Worm (Caenorhabditis elegans) whole organism, mixed stage, embryonic: ENCODE data around the gene K11H12.7.

Experiments
- M03D4.4 ChIP-seq: sonication (generic microtip); optimal IDR thresholded peaks from 2 replicates; lab custom pipeline; 2017; ENCODE audit warnings: mild to moderate bottlenecking, missing genetic modification characterization, missing compliant biosample characterization
- bed-3 ChIP-seq: fragments of 200-800 bp; sonication (Bioruptor generic); optimal IDR thresholded peaks from 3 replicates; lab custom pipeline; 2018; ENCODE audit warnings: mild to moderate bottlenecking, missing genetic modification characterization, moderate library complexity, missing compliant biosample characterization
- blmp-1 ChIP-seq: fragments of 150-350 bp; optimal IDR thresholded peaks from 2 replicates; lab custom pipeline; 2014; ENCODE audit warnings: missing biosample characterization, missing genetic modification characterization
- ceh-39 ChIP-seq: fragments of 150-350 bp; optimal IDR thresholded peaks from 2 replicates; lab custom pipeline; 2014; ENCODE audit warnings: missing biosample characterization, missing genetic modification characterization
- ceh-43 ChIP-seq: fragments of 200-800 bp; sonication (Bioruptor generic); optimal IDR thresholded peaks from 2 replicates; lab custom pipeline; 2018; ENCODE audit warnings: mild to moderate bottlenecking, missing genetic modification characterization, moderate library complexity, missing compliant biosample characterization
- ceh-83 ChIP-seq: fragments of 200-800 bp; sonication (Bioruptor generic); optimal IDR thresholded peaks from 2 replicates; lab custom pipeline; 2018; ENCODE audit warnings: mild to moderate bottlenecking, missing genetic modification characterization, missing compliant biosample characterization
- ces-1 ChIP-seq: fragments of 150-350 bp; optimal IDR thresholded peaks from 2 replicates; lab custom pipeline; 2014; ENCODE audit warnings: missing biosample characterization, missing genetic modification reagents, missing genetic modification characterization
- cnd-1 ChIP-seq: fragments of 200-800 bp; sonication (Bioruptor generic); optimal IDR thresholded peaks from 2 replicates; lab custom pipeline; 2018; ENCODE audit warnings: mild to moderate bottlenecking, missing genetic modification characterization, missing compliant biosample characterization
- drap-1 ChIP-seq: fragments of 200-800 bp; sonication (Bioruptor generic); optimal IDR thresholded peaks from 3 replicates; lab custom pipeline; 2018; ENCODE audit warnings: mild to moderate bottlenecking, missing genetic modification characterization, missing compliant biosample characterization
- elt-1 ChIP-seq: sonication (generic microtip); optimal IDR thresholded peaks from 2 replicates; lab custom pipeline; 2017; ENCODE audit warnings: missing genetic modification characterization, mild to moderate bottlenecking, missing compliant biosample characterization, antibody characterized with exemption, moderate library complexity, borderline replicate concordance; ENCODE audit not compliant: insufficient read depth
- elt-3 ChIP-seq: fragments of 150-350 bp; optimal IDR thresholded peaks from 2 replicates; lab custom pipeline; 2014; ENCODE audit warnings: missing biosample characterization, missing genetic modification characterization
- flh-1 ChIP-seq: fragments of 200-800 bp; sonication (Bioruptor generic); optimal IDR thresholded peaks from 2 replicates; lab custom pipeline; 2018; ENCODE audit warnings: mild to moderate bottlenecking, missing genetic modification characterization, moderate library complexity, missing compliant biosample characterization
- ham-2 ChIP-seq: fragments of 200-800 bp; sonication (Bioruptor generic); optimal IDR thresholded peaks from 2 replicates; lab custom pipeline; 2018; ENCODE audit warnings: mild to moderate bottlenecking, missing genetic modification characterization, missing compliant biosample characterization
- hlh-1 ChIP-seq: fragments of 150-350 bp; optimal IDR thresholded peaks from 2 replicates; lab custom pipeline; 2014; ENCODE audit warnings: missing biosample characterization, missing genetic modification reagents, missing genetic modification characterization
- lin-13 ChIP-seq: fragments of 150-350 bp; optimal IDR thresholded peaks from 2 replicates; lab custom pipeline; 2014; ENCODE audit warnings: missing biosample characterization, missing genetic modification characterization
- lin-32 ChIP-seq: fragments of 200-800 bp; sonication (Bioruptor generic); optimal IDR thresholded peaks from 2 replicates; lab custom pipeline; 2018; ENCODE audit warnings: mild to moderate bottlenecking, missing genetic modification characterization, missing compliant biosample characterization
- lsy-2 ChIP-seq: fragments of 150-350 bp; optimal IDR thresholded peaks from 2 replicates; lab custom pipeline; 2014; ENCODE audit warnings: missing biosample characterization, missing genetic modification characterization
- mab-5 ChIP-seq: fragments of 150-350 bp; optimal IDR thresholded peaks from 2 replicates; lab custom pipeline; 2014; ENCODE audit warnings: missing biosample characterization, missing genetic modification characterization
- mep-1 ChIP-seq: fragments of 150-350 bp; optimal IDR thresholded peaks from 2 replicates; lab custom pipeline; 2017; ENCODE audit warnings: missing biosample characterization, missing genetic modification reagents, missing genetic modification characterization, inconsistent platforms
- mls-2 ChIP-seq: sonication (generic microtip); optimal IDR thresholded peaks from 2 replicates; lab custom pipeline; 2016; ENCODE audit warnings: mild to moderate bottlenecking, missing genetic modification characterization, moderate library complexity, missing compliant biosample characterization
- nhr-12 ChIP-seq: fragments of 150-350 bp; optimal IDR thresholded peaks from 2 replicates; lab custom pipeline; 2014; ENCODE audit warnings: missing biosample characterization, missing genetic modification characterization
- nhr-2 ChIP-seq: fragments of 150-350 bp; optimal IDR thresholded peaks from 2 replicates; lab custom pipeline; 2014; ENCODE audit warnings: missing biosample characterization, missing genetic modification characterization
- nhr-237 ChIP-seq: fragments of 150-350 bp; optimal IDR thresholded peaks from 2 replicates; lab custom pipeline; 2014; ENCODE audit warnings: missing biosample characterization, missing genetic modification characterization
- nhr-28 ChIP-seq: fragments of 150-350 bp; optimal IDR thresholded peaks from 2 replicates; lab custom pipeline; 2014; ENCODE audit warnings: missing biosample characterization, missing genetic modification characterization
- nhr-76 ChIP-seq: sonication (generic microtip); optimal IDR thresholded peaks from 2 replicates; lab custom pipeline; 2017; ENCODE audit warnings: missing biosample characterization, missing genetic modification characterization
- pha-4 ChIP-seq: fragments of 150-350 bp; optimal IDR thresholded peaks from 2 replicates; lab custom pipeline; 2018; ENCODE audit warnings: missing biosample characterization, missing genetic modification reagents, missing genetic modification characterization
- sem-2 ChIP-seq: fragments of 200-800 bp; sonication (Bioruptor generic); optimal IDR thresholded peaks from 2 replicates; lab custom pipeline; 2018; ENCODE audit warnings: mild to moderate bottlenecking, missing genetic modification characterization, missing compliant biosample characterization
- snpc-4 ChIP-seq: fragments of 150-350 bp; optimal IDR thresholded peaks from 2 replicates; lab custom pipeline; 2014; ENCODE audit warnings: missing biosample characterization, missing genetic modification characterization
- sptf-1 ChIP-seq: sonication (generic microtip); optimal IDR thresholded peaks from 2 replicates; lab custom pipeline; 2017; ENCODE audit warnings: mild to moderate bottlenecking, missing genetic modification characterization, moderate library complexity, missing compliant biosample characterization
- tbx-8 ChIP-seq: fragments of 200-800 bp; sonication (Bioruptor generic); optimal IDR thresholded peaks from 2 replicates; lab custom pipeline; 2018; ENCODE audit warnings: mild to moderate bottlenecking, missing genetic modification characterization, moderate library complexity, missing compliant biosample characterization
- unc-120 ChIP-seq: sonication (generic microtip); optimal IDR thresholded peaks from 2 replicates; lab custom pipeline; 2017; ENCODE audit warnings: missing genetic modification characterization, missing compliant biosample characterization; ENCODE audit not compliant: poor library complexity, severe bottlenecking
- unc-39 ChIP-seq: fragments of 150-350 bp; optimal IDR thresholded peaks from 2 replicates; lab custom pipeline; 2014; ENCODE audit warnings: missing biosample characterization, missing genetic modification characterization
- unc-62 ChIP-seq: fragments of 150-350 bp; optimal IDR thresholded peaks from 2 replicates; lab custom pipeline; 2014; ENCODE audit warnings: missing biosample characterization, missing genetic modification reagents, missing genetic modification characterization
- zip-8 ChIP-seq: fragments of 150-350 bp; optimal IDR thresholded peaks from 2 replicates; lab custom pipeline; 2014; ENCODE audit warnings: missing biosample characterization, missing genetic modification characterization
- ztf-11 ChIP-seq: fragments of 150-350 bp; optimal IDR thresholded peaks from 2 replicates; lab custom pipeline; 2014; ENCODE audit warnings: missing biosample characterization, missing genetic modification characterization

The K11H12.7 gene

DNA sequence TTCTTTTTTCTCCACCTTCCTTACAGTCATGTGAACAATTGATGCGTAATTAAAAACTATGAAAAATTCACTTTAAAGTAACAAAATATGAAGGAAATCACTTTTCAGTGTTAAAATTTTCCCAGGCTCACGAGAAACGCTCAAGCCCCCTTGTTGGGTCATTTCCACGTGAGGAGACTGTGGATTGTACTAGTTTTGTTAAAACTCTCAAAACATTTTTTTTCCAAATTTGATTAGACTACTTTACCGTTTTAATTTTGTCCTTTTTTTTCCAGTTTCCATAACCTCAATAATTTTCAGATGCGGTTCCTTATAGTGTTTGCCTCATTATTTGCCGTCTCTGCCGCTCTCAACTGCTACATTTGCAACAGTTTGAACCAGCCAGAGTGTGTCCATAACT, at the start of gene K11H12.7:
K11H12.7 (plus strand) TSS at position 301 of the 400 bp plus-strand sequence.
- TF ChIP-seq mls-2 (tag; lab: Kevin White, UChicago), result no peak
- TF ChIP-seq ztf-11 (tag; lab: Kevin White, UChicago), result no peak
- TF ChIP-seq unc-62 (GFP tag; lab: Kevin White, UChicago), result no peak
- TF ChIP-seq unc-39 (tag; lab: Kevin White, UChicago), result no peak
- TF ChIP-seq elt-1 (tag; lab: Kevin White, UChicago), result no peak
- TF ChIP-seq zip-8 (tag; lab: Kevin White, UChicago), result no peak
- TF ChIP-seq ceh-83 (GFP tag; lab: Kevin White, UChicago), result no peak
- TF ChIP-seq lin-13 (tag; lab: Kevin White, UChicago), result no peak
- no peak for TF ChIP-seq bed-3 (GFP tag; lab: Kevin White, UChicago)
- TF ChIP-seq tbx-8 (GFP tag; lab: Kevin White, UChicago), result no peak
- no peak for TF ChIP-seq lin-32 (GFP tag; lab: Kevin White, UChicago)

DNA sequence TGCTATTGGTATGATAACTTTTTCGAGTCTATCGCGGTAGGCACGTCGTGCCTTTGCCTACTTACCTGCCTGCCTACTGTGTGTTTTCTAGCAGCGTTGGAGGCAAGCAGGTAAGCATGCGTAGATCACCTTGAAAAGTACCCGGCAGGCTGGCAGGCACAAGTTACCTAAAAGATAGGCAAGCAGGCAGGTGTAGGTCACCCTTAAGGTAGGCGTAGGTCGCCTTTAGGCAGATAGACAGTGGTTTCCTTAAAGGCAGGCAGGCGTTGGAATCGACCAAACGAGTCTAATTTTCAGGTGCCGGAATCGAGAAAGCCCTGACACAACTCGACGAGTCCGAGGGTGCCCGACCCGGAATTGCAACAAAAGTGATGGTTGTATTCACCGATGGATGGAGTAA, 45.6 kb upstream of the K11H12.7 start:
- TF ChIP-seq nhr-2 (tag; lab: Kevin White, UChicago) (no peak), nhr-237 (tag; lab: Kevin White, UChicago) (no peak), tbx-8 (GFP tag; lab: Kevin White, UChicago) (no peak)

DNA sequence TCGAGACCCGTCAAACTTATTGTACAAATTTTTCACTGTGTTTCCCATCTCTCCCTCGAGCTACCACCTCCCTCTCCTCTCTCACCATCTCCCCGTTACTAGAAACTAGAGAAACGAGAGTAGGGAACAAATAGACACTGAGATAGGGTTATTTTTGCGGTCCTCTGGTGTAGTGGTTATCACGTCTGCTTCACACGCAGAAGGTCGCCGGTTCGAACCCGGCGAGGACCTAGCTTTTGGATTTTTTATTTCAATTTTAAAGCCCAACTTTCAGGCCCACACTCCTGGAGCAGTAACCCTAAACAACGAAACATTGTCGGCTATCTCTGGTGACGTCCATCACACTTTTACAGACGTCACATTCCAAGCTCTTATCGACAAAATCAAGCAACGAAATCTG, 45.0 kb upstream of the K11H12.7 start:
- no peak for TF ChIP-seq snpc-4 (tag; lab: Kevin White, UChicago)
- TF ChIP-seq hlh-1 (tag; lab: Kevin White, UChicago), result no peak
- TF ChIP-seq ceh-83 (GFP tag; lab: Kevin White, UChicago), result peak; percentile 85
- TF ChIP-seq ham-2 (GFP tag; lab: Kevin White, UChicago), result peak; percentile 68
- no peak for TF ChIP-seq blmp-1 (tag; lab: Kevin White, UChicago)
- TF ChIP-seq lin-13 (tag; lab: Kevin White, UChicago), result no peak
- TF ChIP-seq unc-39 (tag; lab: Kevin White, UChicago), result no peak
- peak; percentile 8 for TF ChIP-seq nhr-237 (tag; lab: Kevin White, UChicago)
- peak; percentile 76 for TF ChIP-seq cnd-1 (tag; lab: Kevin White, UChicago)
- no peak for TF ChIP-seq elt-1 (tag; lab: Kevin White, UChicago)
- TF ChIP-seq mls-2 (tag; lab: Kevin White, UChicago), result peak; percentile 78
- TF ChIP-seq elt-3 (tag; lab: Kevin White, UChicago), result no peak
- peak; percentile 72 for TF ChIP-seq tbx-8 (GFP tag; lab: Kevin White, UChicago)
- TF ChIP-seq ceh-39 (tag; lab: Kevin White, UChicago), result no peak
- peak; percentile 86 for TF ChIP-seq M03D4.4 (tag; lab: Kevin White, UChicago)
- peak; percentile 76 for TF ChIP-seq unc-120 (tag; lab: Kevin White, UChicago)
- TF ChIP-seq mep-1 (tag; lab: Kevin White, UChicago), result peak; percentile 29
- peak; percentile 61 for TF ChIP-seq sem-2 (GFP tag; lab: Kevin White, UChicago)
- TF ChIP-seq lin-32 (GFP tag; lab: Kevin White, UChicago), result peak; percentile 81
- peak; percentile 26 for TF ChIP-seq pha-4 (tag; lab: Kevin White, UChicago)
- TF ChIP-seq drap-1 (GFP tag; lab: Kevin White, UChicago), result peak; percentile 82
- no peak for TF ChIP-seq nhr-2 (tag; lab: Kevin White, UChicago)
- TF ChIP-seq ztf-11 (tag; lab: Kevin White, UChicago), result peak; percentile 21
- peak; percentile 2 for TF ChIP-seq lsy-2
- TF ChIP-seq nhr-12, result no peak
- TF ChIP-seq ces-1, result peak; percentile 28
- peak; percentile 69 for TF ChIP-seq bed-3 (GFP tag; lab: Kevin White, UChicago)
- peak; percentile 20 for TF ChIP-seq nhr-28 (tag; lab: Kevin White, UChicago)
- TF ChIP-seq mab-5 (tag; lab: Kevin White, UChicago), result no peak
- TF ChIP-seq ceh-43 (GFP tag; lab: Kevin White, UChicago), result peak; percentile 74
- peak; percentile 70 for TF ChIP-seq flh-1 (GFP tag; lab: Kevin White, UChicago)
- no peak for TF ChIP-seq zip-8 (tag; lab: Kevin White, UChicago)
- TF ChIP-seq unc-62 (GFP tag; lab: Kevin White, UChicago), result peak; percentile 5
- peak; percentile 91 for TF ChIP-seq sptf-1 (tag; lab: Kevin White, UChicago)
- TF ChIP-seq nhr-76 (tag; lab: Kevin White, UChicago), result no peak
